Worm (Caenorhabditis elegans) whole organism, early embryonic: Measurements from ENCODE around the gene trm-1.

Source experiments
- ama-1 ChIP-seq: fragments of 150-350 bp; optimal IDR thresholded peaks from 2 replicates; lab custom pipeline; 2014
- ceh-13 ChIP-seq: fragments of 200-800 bp; sonication (Bioruptor generic); optimal IDR thresholded peaks from 2 replicates; lab custom pipeline; 2018; ENCODE audit warnings: mild to moderate bottlenecking, missing genetic modification characterization, missing compliant biosample characterization
- ets-7 ChIP-seq: sonication (generic microtip); optimal IDR thresholded peaks from 2 replicates; lab custom pipeline; 2016; ENCODE audit warnings: missing genotype, missing genetic modification characterization, missing compliant biosample characterization
- flt-1 ChIP-seq: fragments of 200-800 bp; sonication (Bioruptor generic); IDR thresholded peaks from 2 replicates; pipeline ENCODE4 v1.3.6; 2022; ENCODE audit warnings: missing genetic modification characterization, missing compliant biosample characterization
- hmbx-1 ChIP-seq: sonication (generic microtip); optimal IDR thresholded peaks from 2 replicates; lab custom pipeline; 2016; ENCODE audit warnings: mild to moderate bottlenecking, missing genetic modification characterization, missing compliant biosample characterization
- tbx-11 ChIP-seq: fragments of 200-800 bp; sonication (Bioruptor generic); IDR thresholded peaks from 2 replicates; pipeline ENCODE4 v1.3.6; 2022; ENCODE audit warnings: missing genetic modification characterization, missing compliant biosample characterization
- tbx-37 ChIP-seq: fragments of 200-800 bp; sonication (Bioruptor generic); conservative IDR thresholded peaks from 2 replicates; pipeline ENCODE4 v1.3.6; 2022; ENCODE audit warnings: missing genetic modification reagents, missing genetic modification characterization, missing compliant biosample characterization
- tra-4 ChIP-seq: sonication (generic microtip); optimal IDR thresholded peaks from 2 replicates; lab custom pipeline; 2017; ENCODE audit warnings: missing genetic modification characterization, missing compliant biosample characterization

DNA sequence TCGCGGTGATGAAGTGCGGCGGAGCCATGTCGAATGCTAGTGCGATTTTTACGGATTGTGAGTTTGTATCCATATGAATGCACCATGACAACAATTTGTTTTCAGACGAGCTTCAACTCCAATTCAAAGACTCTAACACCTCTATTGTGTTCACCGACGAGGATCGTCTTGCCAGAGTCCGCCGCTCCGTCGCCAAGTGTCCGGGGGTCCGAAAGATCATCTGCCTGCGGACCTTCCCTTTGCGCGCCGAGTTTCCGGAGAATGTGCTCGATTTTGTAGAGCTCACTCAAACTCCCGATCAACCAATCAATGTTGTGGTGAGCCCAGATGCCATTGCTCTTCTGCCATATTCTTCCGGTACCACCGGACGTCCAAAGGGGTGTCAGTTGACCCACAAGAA is 38.3 kb downstream of the trm-1 start:
- no peak for TF ChIP-seq ama-1 (lab: Kevin White, UChicago)
- TF ChIP-seq tbx-11 (GFP tag; lab: Robert Waterston, UW) = no peak
- TF ChIP-seq hmbx-1 = no peak
- TF ChIP-seq tra-4 (tag; lab: Kevin White, UChicago) = no peak
- no peak for TF ChIP-seq ceh-13 (GFP tag; lab: Kevin White, UChicago)
- no peak for TF ChIP-seq tbx-37 (GFP tag; lab: Robert Waterston, UW)
- TF ChIP-seq flt-1 (GFP tag; lab: Robert Waterston, UW) = no peak
- no peak for TF ChIP-seq ets-7
